Worm (Caenorhabditis elegans) whole organism, L4 larva: ENCODE results near the gene ssq-4.
"Not testable (repeated sequence)": the region's sequence is repeated elsewhere in the genome, so short reads cannot be mapped to it uniquely, and the experiment has no call there.

Experiments used
- cey-2 ChIP-seq: sonication (generic microtip); optimal IDR thresholded peaks from 3 replicates; lab custom pipeline; 2017; ENCODE audit warnings: missing genetic modification characterization, mild to moderate bottlenecking, missing compliant biosample characterization, antibody characterized with exemption, borderline replicate concordance; ENCODE audit not compliant: insufficient read depth
- lin-38 ChIP-seq: fragments of 200-800 bp; sonication (Bioruptor generic); IDR thresholded peaks from 2 replicates; pipeline ENCODE4 v1.3.6; 2022; ENCODE audit warnings: missing genetic modification reagents, missing genetic modification characterization, missing compliant biosample characterization
- pqm-1 ChIP-seq: sonication (generic microtip); optimal IDR thresholded peaks from 2 replicates; lab custom pipeline; 2017; ENCODE audit warnings: missing biosample characterization, missing genetic modification characterization
- spr-1 ChIP-seq: sonication (generic microtip); optimal IDR thresholded peaks from 2 replicates; lab custom pipeline; 2016; ENCODE audit warnings: mild to moderate bottlenecking, missing genetic modification characterization, missing compliant biosample characterization

DNA sequence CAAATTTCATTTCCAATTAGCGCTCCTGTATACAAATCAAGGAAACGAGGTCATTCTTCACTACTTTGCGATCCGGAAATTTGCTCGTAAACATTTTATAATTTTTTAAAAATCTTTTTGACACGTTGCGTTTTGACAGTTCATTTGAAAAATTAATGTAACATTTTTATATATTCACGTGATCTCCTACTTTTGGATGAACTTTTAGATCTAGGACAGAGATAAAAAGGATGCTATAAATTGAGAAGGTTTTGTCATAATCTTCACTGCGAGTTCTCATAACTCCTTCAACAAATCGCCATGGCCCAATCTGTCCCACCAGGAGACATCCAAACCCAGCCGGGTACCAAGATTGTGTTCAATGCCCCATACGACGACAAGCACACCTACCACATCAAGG, 46.0 kb downstream of the ssq-4 start, which contains the start of gene msp-57:
- TF ChIP-seq pqm-1 (tag; lab: Kevin White, UChicago); spr-1 (tag; lab: Kevin White, UChicago); cey-2 (tag; lab: Kevin White, UChicago); lin-38 (GFP tag; lab: Robert Waterston, UW): not testable (repeated sequence)
